Fruit fly (Drosophila melanogaster): Measurements from ENCODE around the gene CG11619.

The CG11619 gene

DNA sequence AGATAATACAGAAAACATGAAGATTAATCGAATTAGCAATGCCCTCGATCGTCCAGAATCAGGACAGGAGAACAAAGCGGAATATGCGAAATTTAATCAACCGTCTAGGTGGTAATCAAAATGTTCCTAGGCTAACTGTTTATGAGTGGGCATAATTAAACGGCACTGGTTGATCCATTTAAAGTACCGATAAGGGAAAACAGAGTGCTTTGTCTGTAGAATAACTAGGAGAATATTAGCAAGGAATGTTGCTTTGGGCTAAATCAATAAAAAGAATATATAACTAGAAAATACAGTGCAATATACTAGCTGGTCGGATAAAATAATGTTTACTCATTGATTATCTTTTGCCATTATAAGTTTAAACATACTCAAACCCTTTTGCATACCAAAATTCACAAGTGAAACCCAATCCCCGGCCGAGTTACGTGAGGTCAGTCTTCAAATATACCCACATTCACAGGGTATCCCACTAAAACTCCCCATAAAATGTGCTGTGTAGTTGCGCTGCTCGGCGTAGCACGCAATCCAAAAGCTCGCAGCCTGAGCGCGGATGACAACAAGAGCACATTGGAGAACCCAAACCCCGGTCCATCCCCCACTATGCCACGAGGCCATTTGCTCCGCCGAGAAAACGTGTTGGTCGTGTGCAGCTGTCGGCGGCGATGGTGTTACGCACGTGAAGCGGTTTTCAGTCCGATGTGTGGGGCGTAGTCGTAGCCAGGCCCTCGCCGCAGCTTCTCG is 8.1 kb upstream of the CG11619 start (continued):
- TF ChIP-seq Nf-YC (tag; optimal IDR thresholded peaks at IDR 0.05) = no peak
- 0 out of 2 replicates have a peak, but pooled peaks have one; percentile 41 for TF ChIP-seq sna (GFP tag; IDR thresholded peaks at IDR 0.05; ENCODE audit: partially characterized antibody)
- no peak for TF ChIP-seq CG14860 (GFP tag; IDR thresholded peaks at IDR 0.05; ENCODE audit: partially characterized antibody)
- TF ChIP-seq CG13296 (GFP tag; optimal IDR thresholded peaks at IDR 0.05) = no peak
- TF ChIP-seq ash1 (GFP tag; optimal IDR thresholded peaks at IDR 0.05) = no peak
- no peak for TF ChIP-seq CG17912 (GFP tag; optimal IDR thresholded peaks at IDR 0.05)
- peak; percentile 33 for TF ChIP-seq CG15514 (GFP tag; optimal IDR thresholded peaks at IDR 0.05)
- TF ChIP-seq CG17612 (GFP tag; IDR thresholded peaks at IDR 0.05) = peak; percentile 57
- TF ChIP-seq CrebB (tag; optimal IDR thresholded peaks at IDR 0.05) = no peak
- peak; percentile 63 for TF ChIP-seq ham (GFP tag; IDR thresholded peaks at IDR 0.05)
- TF ChIP-seq CG42726 (GFP tag; IDR thresholded peaks at IDR 0.05; ENCODE audit: partially characterized antibody) = no peak
- TF ChIP-seq run (tag; optimal IDR thresholded peaks at IDR 0.05) = no peak
- TF ChIP-seq CG14667 (GFP tag; IDR thresholded peaks at IDR 0.05) = peak; percentile 38; the same call in 1 of the 2 replicates
- TF ChIP-seq maf-S (GFP tag; optimal IDR thresholded peaks at IDR 0.05) = peak; percentile 61
- TF ChIP-seq Dfd (GFP tag; optimal IDR thresholded peaks at IDR 0.05) = no peak
- no peak for TF ChIP-seq Eip74EF (GFP tag; optimal IDR thresholded peaks at IDR 0.05)
- TF ChIP-seq E2f1 (GFP tag; IDR thresholded peaks at IDR 0.05) = peak; percentile 55; the same call in 1 of the 2 replicates
- TF ChIP-seq CG4730 (GFP tag; IDR thresholded peaks at IDR 0.05) = peak; percentile 34; the same call in 1 of the 2 replicates
- TF ChIP-seq CG11093 (GFP tag; IDR thresholded peaks at IDR 0.05) = 0 out of 3 replicates have a peak, but pooled peaks have one; percentile 36
- no peak for TF ChIP-seq CG3407 (GFP tag; optimal IDR thresholded peaks at IDR 0.05)
- TF ChIP-seq CG4617 (GFP tag; optimal IDR thresholded peaks at IDR 0.05; ENCODE audit: borderline replicate concordance) = peak; percentile 40
- TF ChIP-seq rib (GFP tag; IDR thresholded peaks at IDR 0.05) = no peak
- TF ChIP-seq cas (GFP tag; IDR thresholded peaks at IDR 0.05) = no peak
- no peak for TF ChIP-seq sc (optimal IDR thresholded peaks at IDR 0.05)
- TF ChIP-seq sc (GFP tag; optimal IDR thresholded peaks at IDR 0.05) = peak; percentile 50
- TF ChIP-seq tio (GFP tag; optimal IDR thresholded peaks at IDR 0.05) = peak; percentile 86
- peak; percentile 86 for TF ChIP-seq Gug (GFP tag; IDR thresholded peaks at IDR 0.05)
- TF ChIP-seq CG17802 (tag; optimal IDR thresholded peaks at IDR 0.05) = no peak
- no peak for TF ChIP-seq Sin3A (optimal IDR thresholded peaks at IDR 0.05)
- no peak for TF ChIP-seq BEAF-32 (GFP tag; optimal IDR thresholded peaks at IDR 0.05)
- TF ChIP-seq CG12769 (tag; optimal IDR thresholded peaks at IDR 0.05) = peak; percentile 96
- 0 out of 2 replicates have a peak, but pooled peaks have one; percentile 27 for TF ChIP-seq bowl (GFP tag; IDR thresholded peaks at IDR 0.05)
- peak; percentile 20 for TF ChIP-seq Jarid2 (GFP tag; optimal IDR thresholded peaks at IDR 0.05)
- TF ChIP-seq lmd (GFP tag; IDR thresholded peaks at IDR 0.05) = peak; percentile 79; the same call in 1 of the 2 replicates
- TF ChIP-seq CG10366 (GFP tag; IDR thresholded peaks at IDR 0.05) = peak; percentile 58
- peak; percentile 57 for TF ChIP-seq CG10147 (GFP tag; optimal IDR thresholded peaks at IDR 0.05)
- TF ChIP-seq zen2 (GFP tag; IDR thresholded peaks at IDR 0.05; ENCODE audit: partially characterized antibody) = peak; percentile 21; the same call in 1 of the 3 replicates
- TF ChIP-seq CG9932 (GFP tag; IDR thresholded peaks at IDR 0.05) = peak; percentile 74
- TF ChIP-seq Neu2 (GFP tag; optimal IDR thresholded peaks at IDR 0.05; ENCODE audit: borderline replicate concordance) = no peak
- no peak for TF ChIP-seq gt (GFP tag; IDR thresholded peaks at IDR 0.05)
- peak; percentile 62 for TF ChIP-seq H15 (GFP tag; IDR thresholded peaks at IDR 0.05)
- peak; percentile 44; the same call in 2 of the 3 replicates for TF ChIP-seq croc (GFP tag; conservative IDR thresholded peaks at IDR 0.05)
- TF ChIP-seq CG15073 (GFP tag; optimal IDR thresholded peaks at IDR 0.05) = no peak
- TF ChIP-seq Med (GFP tag) = peak; percentile 88
- TF ChIP-seq CG1233 (GFP tag; optimal IDR thresholded peaks at IDR 0.05) = peak; percentile 59
- no peak for TF ChIP-seq CG10959 (GFP tag; IDR thresholded peaks at IDR 0.05)
- TF ChIP-seq kay (GFP tag; optimal IDR thresholded peaks at IDR 0.05) = peak; percentile 35
- peak; percentile 87 for TF ChIP-seq CG30403 (GFP tag; optimal IDR thresholded peaks at IDR 0.05)
- TF ChIP-seq Dip2 (GFP tag; IDR thresholded peaks at IDR 0.05) = no peak
